Worm (Caenorhabditis elegans) whole organism, early embryonic: ENCODE data around the gene prp-19.

ENCODE experiments used
- F13C5.2 ChIP-seq: sonication (generic microtip); optimal IDR thresholded peaks from 2 replicates; lab custom pipeline; 2017; ENCODE audit warnings: mild to moderate bottlenecking, missing genetic modification characterization, inconsistent platforms, missing compliant biosample characterization
- aly-1 ChIP-seq: sonication (generic microtip); optimal IDR thresholded peaks from 2 replicates; lab custom pipeline; 2016; ENCODE audit warnings: missing genetic modification characterization, missing compliant biosample characterization
- ama-1 ChIP-seq: fragments of 150-350 bp; optimal IDR thresholded peaks from 2 replicates; lab custom pipeline; 2014
- ceh-13 ChIP-seq: fragments of 200-800 bp; sonication (Bioruptor generic); optimal IDR thresholded peaks from 2 replicates; lab custom pipeline; 2018; ENCODE audit warnings: mild to moderate bottlenecking, missing genetic modification characterization, missing compliant biosample characterization
- ceh-36 ChIP-seq: sonication (generic microtip); optimal IDR thresholded peaks from 2 replicates; lab custom pipeline; 2016; ENCODE audit warnings: missing genetic modification characterization, inconsistent platforms, missing compliant biosample characterization
- flt-1 ChIP-seq: fragments of 200-800 bp; sonication (Bioruptor generic); IDR thresholded peaks from 2 replicates; pipeline ENCODE4 v1.3.6; 2022; ENCODE audit warnings: missing genetic modification characterization, missing compliant biosample characterization
- hmbx-1 ChIP-seq: sonication (generic microtip); optimal IDR thresholded peaks from 2 replicates; lab custom pipeline; 2016; ENCODE audit warnings: mild to moderate bottlenecking, missing genetic modification characterization, missing compliant biosample characterization
- hmg-4 ChIP-seq: fragments of 200-800 bp; sonication (Bioruptor generic); optimal IDR thresholded peaks from 2 replicates; lab custom pipeline; 2018; ENCODE audit warnings: mild to moderate bottlenecking, missing genetic modification characterization, missing compliant biosample characterization
- hnd-1 ChIP-seq: sonication (generic microtip); optimal IDR thresholded peaks from 2 replicates; lab custom pipeline; 2016; ENCODE audit warnings: missing genetic modification characterization, missing compliant biosample characterization
- pes-1 ChIP-seq: fragments of 200-800 bp; sonication (Bioruptor generic); IDR thresholded peaks from 2 replicates; pipeline ENCODE4 v1.3.6; 2022; ENCODE audit warnings: missing genetic modification reagents, missing genetic modification characterization, missing compliant biosample characterization
- scrt-1 ChIP-seq: fragments of 200-800 bp; sonication (Bioruptor generic); IDR thresholded peaks from 2 replicates; pipeline ENCODE4 v1.3.6; 2022; ENCODE audit warnings: missing genetic modification characterization, missing compliant biosample characterization
- tbx-11 ChIP-seq: fragments of 200-800 bp; sonication (Bioruptor generic); IDR thresholded peaks from 2 replicates; pipeline ENCODE4 v1.3.6; 2022; ENCODE audit warnings: missing genetic modification characterization, missing compliant biosample characterization
- tbx-37 ChIP-seq: fragments of 200-800 bp; sonication (Bioruptor generic); conservative IDR thresholded peaks from 2 replicates; pipeline ENCODE4 v1.3.6; 2022; ENCODE audit warnings: missing genetic modification reagents, missing genetic modification characterization, missing compliant biosample characterization

prp-19 gene

ce11 chrIII:5120593-5120992 lies 51.3 kb downstream of the prp-19 start:
- no peak for TF ChIP-seq flt-1 (GFP tag; lab: Robert Waterston, UW)
- no peak for TF ChIP-seq ceh-13 (GFP tag; lab: Kevin White, UChicago)
- no peak for TF ChIP-seq hnd-1 (tag; lab: Kevin White, UChicago)
- TF ChIP-seq aly-1 (tag; lab: Kevin White, UChicago), result no peak
- no peak for TF ChIP-seq ama-1 (lab: Kevin White, UChicago)
- TF ChIP-seq pes-1 (GFP tag; lab: Robert Waterston, UW), result no peak
- TF ChIP-seq hmbx-1 (tag; lab: Kevin White, UChicago), result no peak
- no peak for TF ChIP-seq hmg-4 (GFP tag; lab: Kevin White, UChicago)
- no peak for TF ChIP-seq ceh-36 (tag; lab: Kevin White, UChicago)
- TF ChIP-seq tbx-37 (GFP tag; lab: Robert Waterston, UW), result no peak
- TF ChIP-seq F13C5.2 (tag; lab: Kevin White, UChicago), result no peak
- no peak for TF ChIP-seq tbx-11 (GFP tag; lab: Robert Waterston, UW)
- TF ChIP-seq scrt-1 (GFP tag; lab: Robert Waterston, UW), result no peak
